Fruit fly (Drosophila melanogaster) whole organism, embryonic: ENCODE measurements around the gene tj.

Experiments used
- BEAF-32 ChIP-seq: fragments of 200-800 bp; sonication (Bioruptor generic); optimal IDR thresholded peaks from 3 replicates; lab custom pipeline; 2017; ENCODE audit warnings: missing biosample characterization, missing genetic modification characterization, mild to moderate bottlenecking, moderate library complexity, missing genetic modification reagents
- CG10147 ChIP-seq: fragments of 200-800 bp; sonication (Bioruptor generic); optimal IDR thresholded peaks from 2 replicates; lab custom pipeline; 2019; ENCODE audit warnings: missing biosample characterization, mild to moderate bottlenecking, missing genetic modification characterization, moderate library complexity
- CG10321 ChIP-seq: fragments of 200-800 bp; sonication (Bioruptor generic); IDR thresholded peaks from 2 replicates; pipeline ENCODE4 v1.3.6; 2022; ENCODE audit warnings: missing biosample characterization, missing genetic modification characterization
- CG10431 ChIP-seq: fragments of 200-800 bp; sonication (Bioruptor generic); optimal IDR thresholded peaks from 3 replicates; lab custom pipeline; 2018; ENCODE audit warnings: missing biosample characterization, mild to moderate bottlenecking, missing genetic modification characterization
- CG11504 ChIP-seq: fragments of 200-800 bp; sonication (Bioruptor generic); optimal IDR thresholded peaks from 3 replicates; lab custom pipeline; 2019; ENCODE audit warnings: missing biosample characterization, mild to moderate bottlenecking, missing genetic modification characterization, moderate library complexity
- CG11696 ChIP-seq: fragments of 200-800 bp; sonication (Bioruptor generic); IDR thresholded peaks from 2 replicates; pipeline ENCODE4 v1.3.6; 2022; ENCODE audit warnings: missing biosample characterization, missing genetic modification characterization
- CG12104 ChIP-seq: fragments of 200-800 bp; sonication (Bioruptor generic); optimal IDR thresholded peaks from 3 replicates; lab custom pipeline; 2016; ENCODE audit warnings: missing biosample characterization, missing genetic modification characterization
- CG12744 ChIP-seq: fragments of 200-800 bp; sonication (Bioruptor generic); optimal IDR thresholded peaks from 2 replicates; lab custom pipeline; 2016; ENCODE audit warnings: missing biosample characterization, missing genetic modification characterization
- CG14441 ChIP-seq: fragments of 200-800 bp; sonication (Bioruptor generic); IDR thresholded peaks from 2 replicates; pipeline ENCODE4 v1.3.6; 2022; ENCODE audit warnings: missing biosample characterization, missing genetic modification characterization
- CG14965 ChIP-seq: fragments of 200-800 bp; sonication (Bioruptor generic); optimal IDR thresholded peaks from 2 replicates; lab custom pipeline; 2016; ENCODE audit warnings: missing biosample characterization, missing genetic modification characterization, borderline replicate concordance
- CG1529 ChIP-seq: fragments of 200-800 bp; sonication (Bioruptor generic); optimal IDR thresholded peaks from 3 replicates; lab custom pipeline; 2018; ENCODE audit warnings: missing biosample characterization, missing genetic modification characterization
- CG17186 ChIP-seq: fragments of 200-800 bp; sonication (Bioruptor generic); optimal IDR thresholded peaks from 3 replicates; lab custom pipeline; 2017; ENCODE audit warnings: missing biosample characterization, missing genetic modification reagents, missing genetic modification characterization
- CG3065 ChIP-seq: fragments of 200-800 bp; sonication (Bioruptor generic); optimal IDR thresholded peaks from 2 replicates; lab custom pipeline; 2016; ENCODE audit warnings: missing biosample characterization, missing genetic modification characterization
- CG3847 ChIP-seq: fragments of 200-800 bp; sonication (Bioruptor generic); IDR thresholded peaks from 2 replicates; pipeline ENCODE4 v1.3.6; 2022; ENCODE audit warnings: missing biosample characterization, missing genetic modification characterization
- CG4424 ChIP-seq: fragments of 200-800 bp; sonication (Bioruptor generic); optimal IDR thresholded peaks from 3 replicates; lab custom pipeline; 2016; ENCODE audit warnings: missing biosample characterization, missing genetic modification characterization
- CG6254 ChIP-seq: fragments of 200-800 bp; sonication (Bioruptor generic); optimal IDR thresholded peaks from 3 replicates; lab custom pipeline; 2017; ENCODE audit warnings: mild to moderate bottlenecking, missing biosample characterization, missing genetic modification reagents, missing genetic modification characterization
- CG7987 ChIP-seq: fragments of 200-800 bp; sonication (Bioruptor generic); optimal IDR thresholded peaks from 2 replicates; lab custom pipeline; 2018; ENCODE audit warnings: missing biosample characterization, mild to moderate bottlenecking, missing genetic modification characterization, moderate library complexity
- Dek ChIP-seq: fragments of 200-800 bp; sonication (Bioruptor generic); optimal IDR thresholded peaks from 3 replicates; lab custom pipeline; 2019; ENCODE audit warnings: missing biosample characterization, mild to moderate bottlenecking, missing genetic modification characterization, moderate library complexity
- Dfd ChIP-seq, 2 experiments: fragments of >200 bp; optimal IDR thresholded peaks; 2 replicates each; lab custom pipeline; 2017; ENCODE audit warnings: missing biosample characterization in 2 of 2, missing genetic modification characterization in 2 of 2
- Drgx ChIP-seq: fragments of 200-800 bp; sonication (Bioruptor generic); IDR thresholded peaks from 2 replicates; pipeline ENCODE4 v1.3.6; 2022; ENCODE audit warnings: missing biosample characterization, missing genetic modification characterization
- Fer3 ChIP-seq: fragments of 200-800 bp; sonication (Bioruptor generic); optimal IDR thresholded peaks from 2 replicates; lab custom pipeline; 2018; ENCODE audit warnings: missing biosample characterization, mild to moderate bottlenecking, missing genetic modification characterization, moderate library complexity
- GATAe ChIP-seq: fragments of 200-800 bp; sonication (Bioruptor generic); conservative IDR thresholded peaks from 2 replicates; pipeline ENCODE4 v1.3.6; 2022; ENCODE audit warnings: missing biosample characterization, missing genetic modification characterization
- HLH4C ChIP-seq: fragments of 200-800 bp; sonication (Bioruptor generic); IDR thresholded peaks from 3 replicates; pipeline ENCODE4 v1.3.6; 2022; ENCODE audit warnings: missing biosample characterization, missing genetic modification characterization; ENCODE audit not compliant: partially characterized antibody
- HLH54F ChIP-seq: fragments of 200-800 bp; sonication (Bioruptor generic); optimal IDR thresholded peaks from 3 replicates; lab custom pipeline; 2016; ENCODE audit warnings: missing biosample characterization, missing genetic modification characterization
- NFAT ChIP-seq: fragments of 200-800 bp; sonication (Bioruptor generic); IDR thresholded peaks from 2 replicates; pipeline ENCODE4 v1.3.6; 2022; ENCODE audit warnings: missing biosample characterization, missing genetic modification characterization
- Nf-YA ChIP-seq: fragments of 200-800 bp; sonication (Bioruptor generic); IDR thresholded peaks from 2 replicates; pipeline ENCODE4 v1.3.6; 2022; ENCODE audit warnings: missing biosample characterization, missing genetic modification characterization
- Oaz ChIP-seq: fragments of 200-800 bp; sonication (Bioruptor generic); IDR thresholded peaks from 2 replicates; pipeline ENCODE4 v1.3.6; 2022; ENCODE audit warnings: missing biosample characterization, missing genetic modification characterization
- Opbp ChIP-seq: fragments of 200-800 bp; sonication (Bioruptor generic); IDR thresholded peaks from 3 replicates; pipeline ENCODE4 v1.3.6; 2022; ENCODE audit warnings: missing biosample characterization, missing genetic modification characterization; ENCODE audit not compliant: partially characterized antibody
- Sox100B ChIP-seq: fragments of 200-800 bp; sonication (Bioruptor generic); optimal IDR thresholded peaks from 3 replicates; lab custom pipeline; 2018; ENCODE audit warnings: missing biosample characterization, mild to moderate bottlenecking, missing genetic modification characterization
- Xrp1 ChIP-seq: fragments of 200-800 bp; sonication (Bioruptor generic); IDR thresholded peaks from 2 replicates; pipeline ENCODE4 v1.3.6; 2022; ENCODE audit warnings: missing biosample characterization, missing genetic modification characterization
- bowl ChIP-seq: fragments of 200-800 bp; sonication (Bioruptor generic); IDR thresholded peaks from 2 replicates; pipeline ENCODE4 v1.3.6; 2022; ENCODE audit warnings: missing biosample characterization, missing genetic modification characterization
- bsh ChIP-seq, 2 experiments: fragments of 200-800 bp; sonication (Bioruptor generic); optimal IDR thresholded peaks; 2 replicates each; lab custom pipeline; 2017 to 2018; ENCODE audit warnings: mild to moderate bottlenecking in 2 of 2, missing biosample characterization in 2 of 2, missing genetic modification characterization in 2 of 2, moderate library complexity in 1 of 2
- chinmo ChIP-seq: fragments of 200-800 bp; sonication (Bioruptor generic); IDR thresholded peaks from 4 replicates; pipeline ENCODE4 v1.3.6; 2022; ENCODE audit warnings: missing biosample characterization, missing genetic modification characterization; ENCODE audit not compliant: partially characterized antibody
- cwo ChIP-seq: fragments of 200-800 bp; sonication (Bioruptor generic); optimal IDR thresholded peaks from 3 replicates; lab custom pipeline; 2017; ENCODE audit warnings: missing biosample characterization, missing genetic modification characterization, mild to moderate bottlenecking, moderate library complexity, missing genetic modification reagents
- da ChIP-seq: fragments of 200-800 bp; sonication (Bioruptor generic); optimal IDR thresholded peaks from 2 replicates; lab custom pipeline; 2016; ENCODE audit warnings: missing biosample characterization, missing genetic modification characterization
- danr ChIP-seq: fragments of 200-800 bp; sonication (Bioruptor generic); IDR thresholded peaks from 2 replicates; pipeline ENCODE4 v1.3.6; 2022; ENCODE audit warnings: missing biosample characterization, missing genetic modification characterization
- emc ChIP-seq: fragments of 200-800 bp; sonication (Bioruptor generic); optimal IDR thresholded peaks from 2 replicates; lab custom pipeline; 2016; ENCODE audit warnings: missing biosample characterization, missing genetic modification characterization
- en ChIP-seq: fragments of 200-800 bp; sonication (Bioruptor generic); optimal IDR thresholded peaks from 2 replicates; lab custom pipeline; 2016; ENCODE audit warnings: missing biosample characterization, missing genetic modification characterization
- fru ChIP-seq: fragments of >200 bp; optimal IDR thresholded peaks from 2 replicates; lab custom pipeline; 2017
- gsb ChIP-seq: fragments of 200-800 bp; sonication (Bioruptor generic); IDR thresholded peaks from 2 replicates; pipeline ENCODE4 v1.3.6; 2022; ENCODE audit warnings: missing biosample characterization, missing genetic modification characterization
- inv ChIP-seq: fragments of 200-800 bp; sonication (Bioruptor generic); IDR thresholded peaks from 2 replicates; pipeline ENCODE4 v1.3.6; 2022; ENCODE audit warnings: missing biosample characterization, missing genetic modification characterization; ENCODE audit not compliant: partially characterized antibody
- lilli ChIP-seq: fragments of 200-800 bp; sonication (Bioruptor generic); optimal IDR thresholded peaks from 3 replicates; lab custom pipeline; 2016; ENCODE audit warnings: missing biosample characterization, missing genetic modification characterization
- nerfin-2 ChIP-seq: fragments of 200-800 bp; sonication (Bioruptor generic); IDR thresholded peaks from 2 replicates; pipeline ENCODE4 v1.3.6; 2022; ENCODE audit warnings: missing biosample characterization, missing genetic modification characterization; ENCODE audit not compliant: partially characterized antibody
- nmo ChIP-seq: fragments of 200-800 bp; sonication (Bioruptor generic); optimal IDR thresholded peaks from 2 replicates; lab custom pipeline; 2018; ENCODE audit warnings: missing biosample characterization, mild to moderate bottlenecking, missing genetic modification characterization, moderate library complexity
- oc ChIP-seq: fragments of 200-800 bp; sonication (Bioruptor generic); optimal IDR thresholded peaks from 2 replicates; lab custom pipeline; 2018; ENCODE audit warnings: missing biosample characterization, mild to moderate bottlenecking, missing genetic modification characterization, moderate library complexity
- org-1 ChIP-seq: fragments of 200-800 bp; sonication (Bioruptor generic); optimal IDR thresholded peaks from 2 replicates; lab custom pipeline; 2017; ENCODE audit warnings: missing biosample characterization, missing genetic modification characterization
- pita ChIP-seq: fragments of 200-800 bp; sonication (Bioruptor generic); optimal IDR thresholded peaks from 2 replicates; lab custom pipeline; 2017; ENCODE audit warnings: missing biosample characterization, mild to moderate bottlenecking, missing genetic modification characterization
- zen ChIP-seq: fragments of 200-800 bp; sonication (Bioruptor generic); optimal IDR thresholded peaks from 3 replicates; lab custom pipeline; 2018; ENCODE audit warnings: missing biosample characterization, mild to moderate bottlenecking, missing genetic modification characterization, moderate library complexity
- zf30C ChIP-seq: fragments of 200-800 bp; sonication (Bioruptor generic); optimal IDR thresholded peaks from 3 replicates; lab custom pipeline; 2018; ENCODE audit warnings: missing biosample characterization, mild to moderate bottlenecking, missing genetic modification characterization

Gene tj

DNA sequence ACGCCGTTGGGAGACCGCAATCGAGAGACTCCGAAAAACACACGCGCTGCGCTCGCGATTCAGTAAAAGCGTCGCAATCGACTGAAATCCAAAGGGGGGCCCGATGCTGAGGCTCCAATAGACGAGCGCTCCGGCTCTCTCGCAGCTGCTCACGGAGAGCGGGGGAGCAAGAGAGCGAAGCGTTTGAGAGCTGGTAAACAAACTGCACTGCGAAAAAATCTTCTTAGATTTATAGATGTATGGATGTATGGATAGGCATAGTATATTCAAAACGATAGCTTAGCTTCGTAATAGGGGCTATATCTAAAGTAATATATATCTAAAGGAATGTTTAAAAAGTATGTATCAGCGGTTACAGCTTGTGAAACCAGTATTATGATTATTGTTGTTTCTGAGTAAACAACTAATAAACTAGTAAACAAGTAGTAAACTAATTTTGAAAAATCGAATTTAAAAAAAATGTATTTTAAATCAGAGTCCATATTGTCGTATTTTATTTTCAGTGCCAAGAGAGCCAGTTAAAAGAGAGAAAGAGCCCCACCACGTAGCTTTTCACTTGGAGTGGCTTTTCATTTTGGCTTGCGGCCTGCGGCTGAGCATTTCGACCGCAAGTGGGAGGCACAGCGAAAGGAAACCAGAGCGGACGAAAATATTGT is 40.5 kb upstream of the tj start, which contains the start of the genes Alp12 and CG13085 (continued):
- TF ChIP-seq cwo (GFP tag; lab: Kevin White, UChicago), result peak; percentile 97
- peak; percentile 91 for TF ChIP-seq CG3065 (GFP tag; lab: Kevin White, UChicago)
- peak; percentile 90 for TF ChIP-seq CG17186
- TF ChIP-seq da (GFP tag; lab: Kevin White, UChicago), result peak; percentile 80
- peak; percentile 86 for TF ChIP-seq bowl
- TF ChIP-seq CG10147, result peak; percentile 98
- peak; percentile 92 for TF ChIP-seq NFAT (GFP tag; lab: Robert Waterston, UW)
- peak; percentile 95 for TF ChIP-seq Drgx
- TF ChIP-seq emc (GFP tag; lab: Kevin White, UChicago), result peak; percentile 86
- peak; percentile 100 for TF ChIP-seq Sox100B (GFP tag; lab: Kevin White, UChicago)
- TF ChIP-seq HLH54F (GFP tag; lab: Kevin White, UChicago), result peak; percentile 91
- TF ChIP-seq CG10431 (GFP tag; lab: Kevin White, UChicago), result peak; percentile 96
- peak; percentile 97 for TF ChIP-seq Xrp1
- peak; percentile 97 for TF ChIP-seq CG11504 (tag; lab: Kevin White, UChicago)
- TF ChIP-seq CG11696 (GFP tag; lab: Robert Waterston, UW), result peak; percentile 81; the same call in 1 of the 2 replicates
- peak; percentile 97 for TF ChIP-seq org-1 (GFP tag; lab: Kevin White, UChicago)
- TF ChIP-seq CG12744 (GFP tag; lab: Kevin White, UChicago), result peak; percentile 95
- peak; percentile 97 for TF ChIP-seq Fer3
- peak; percentile 99 for TF ChIP-seq nmo
- TF ChIP-seq Nf-YA (GFP tag; lab: Robert Waterston, UW), result peak; percentile 88
- peak; percentile 74; the same call in 1 of the 4 replicates for TF ChIP-seq chinmo (GFP tag; lab: Robert Waterston, UW)
- TF ChIP-seq BEAF-32 (GFP tag; lab: Kevin White, UChicago), result peak; percentile 30
- no peak; the same call in 2 of the 3 replicates for TF ChIP-seq Opbp
- TF ChIP-seq CG14441, result peak; percentile 96
- peak; percentile 78; the same call in 1 of the 2 replicates for TF ChIP-seq CG10321
- TF ChIP-seq CG14965 (GFP tag; lab: Kevin White, UChicago), result peak; percentile 57
- TF ChIP-seq CG1529 (GFP tag; lab: Kevin White, UChicago), result peak; percentile 98
- peak; percentile 97 to 98 for TF ChIP-seq bsh (GFP tag; optimal IDR thresholded peaks at IDR 0.05; lab: Kevin White, UChicago)
- peak; percentile 98 for TF ChIP-seq Dek (tag; lab: Kevin White, UChicago)
- TF ChIP-seq CG7987, result peak; percentile 84
- TF ChIP-seq GATAe (GFP tag; lab: Robert Waterston, UW), result peak; percentile 86
- peak; percentile 98 for TF ChIP-seq CG4424
- TF ChIP-seq gsb (GFP tag; lab: Robert Waterston, UW), result peak; percentile 95
- no peak for TF ChIP-seq Dfd (GFP tag; optimal IDR thresholded peaks at IDR 0.05; lab: Kevin White, UChicago)
- TF ChIP-seq inv (GFP tag; lab: Robert Waterston, UW), result no peak
- TF ChIP-seq CG12104 (GFP tag; lab: Kevin White, UChicago), result peak; percentile 97
- TF ChIP-seq danr (GFP tag; lab: Robert Waterston, UW), result peak; percentile 93
- TF ChIP-seq Oaz (GFP tag; lab: Robert Waterston, UW), result peak; percentile 93
- TF ChIP-seq CG6254, result peak; percentile 96
- TF ChIP-seq HLH4C (GFP tag; lab: Robert Waterston, UW), result no peak
- peak; percentile 87 for TF ChIP-seq en (GFP tag; lab: Kevin White, UChicago)
- TF ChIP-seq pita (GFP tag; lab: Kevin White, UChicago), result no peak
- no peak for TF ChIP-seq nerfin-2 (GFP tag; lab: Robert Waterston, UW)
- peak; percentile 95 for TF ChIP-seq zf30C (GFP tag; lab: Kevin White, UChicago)
- no peak for TF ChIP-seq fru (lab: Kevin White, UChicago)
- TF ChIP-seq zen, result peak; percentile 92
- TF ChIP-seq lilli (GFP tag; lab: Kevin White, UChicago), result peak; percentile 97
- peak; percentile 95 for TF ChIP-seq oc (tag; lab: Kevin White, UChicago)
- TF ChIP-seq CG3847 (GFP tag; lab: Robert Waterston, UW), result peak; percentile 97
